Worm (Caenorhabditis elegans): Measurements from ENCODE around the gene sdn-1.

- no peak for TF ChIP-seq madf-2 (tag; optimal IDR thresholded peaks at IDR 0.05)
- TF ChIP-seq ahr-1 (tag; optimal IDR thresholded peaks at IDR 0.05): no peak
- no peak for TF ChIP-seq pha-4 (tag; optimal IDR thresholded peaks at IDR 0.05)
- TF ChIP-seq pqm-1 (tag; optimal IDR thresholded peaks at IDR 0.05): no peak
- no peak for TF ChIP-seq nhr-232 (tag; optimal IDR thresholded peaks at IDR 0.05)
- no peak for TF ChIP-seq ceh-31 (tag; optimal IDR thresholded peaks at IDR 0.05)
- no peak for TF ChIP-seq ttx-3 (tag; optimal IDR thresholded peaks at IDR 0.05)
- no peak for TF ChIP-seq ceh-14 (tag; optimal IDR thresholded peaks at IDR 0.05)
- no peak for TF ChIP-seq pros-1 (tag; optimal IDR thresholded peaks at IDR 0.05)
- no peak for TF ChIP-seq ceh-6 (GFP tag; optimal IDR thresholded peaks at IDR 0.05)
- no peak for TF ChIP-seq K09A11.1 (tag; optimal IDR thresholded peaks at IDR 0.05; ENCODE audit: insufficient read depth)
- no peak for TF ChIP-seq K02D7.2 (tag; optimal IDR thresholded peaks at IDR 0.05)
These were observed 29.5 kb upstream of the sdn-1 start for ce11 chrX:10622607-10623006.

All from whole organism, late embryonic.